Worm (Caenorhabditis elegans) whole organism, L4 larva: ENCODE results near the gene ser-7.

Experiments
- F49E8.2 ChIP-seq: sonication (generic microtip); optimal IDR thresholded peaks from 2 replicates; lab custom pipeline; 2016; ENCODE audit warnings: missing compliant biosample characterization, mild to moderate bottlenecking, missing genetic modification characterization, borderline replicate concordance
- aha-1 ChIP-seq: fragments of 150-350 bp; peaks from one replicate; lab custom pipeline; 2014; ENCODE audit warnings: missing biosample characterization, missing genetic modification characterization
- ceh-44 ChIP-seq: fragments of 200-800 bp; sonication (Bioruptor generic); IDR thresholded peaks from 2 replicates; pipeline ENCODE4 v1.3.6; 2022; ENCODE audit warnings: missing genetic modification reagents, missing genetic modification characterization, missing compliant biosample characterization
- dmd-6 ChIP-seq: fragments of 200-800 bp; sonication (Bioruptor generic); IDR thresholded peaks from 2 replicates; pipeline ENCODE4 v1.3.6; 2022; ENCODE audit warnings: missing genetic modification reagents, missing genetic modification characterization, missing compliant biosample characterization
- dpl-1 ChIP-seq: fragments of 150-350 bp; optimal IDR thresholded peaks from 2 replicates; lab custom pipeline; 2014; ENCODE audit warnings: missing biosample characterization, missing genetic modification reagents, missing genetic modification characterization
- dve-1 ChIP-seq: sonication (generic microtip); optimal IDR thresholded peaks from 2 replicates; lab custom pipeline; 2017; ENCODE audit warnings: antibody characterized with exemption, mild to moderate bottlenecking, missing genetic modification characterization, missing compliant biosample characterization; ENCODE audit not compliant: insufficient read depth
- fos-1 ChIP-seq: fragments of 150-350 bp; optimal IDR thresholded peaks from 2 replicates; lab custom pipeline; 2014; ENCODE audit warnings: missing biosample characterization, missing genetic modification characterization
- gei-8 ChIP-seq: fragments of 200-800 bp; sonication (Bioruptor generic); optimal IDR thresholded peaks from 2 replicates; lab custom pipeline; 2018; ENCODE audit warnings: mild to moderate bottlenecking, missing genetic modification characterization, missing compliant biosample characterization
- lsy-2 ChIP-seq, 2 experiments: fragments of 150-350 bp in 1 of 2; sonication (generic microtip) in 1 of 2; optimal IDR thresholded peaks; 2 replicates each; lab custom pipeline; 2014 to 2017; ENCODE audit warnings: missing biosample characterization in 2 of 2, missing genetic modification characterization in 2 of 2
- mes-2 ChIP-seq: sonication (generic microtip); optimal IDR thresholded peaks from 2 replicates; lab custom pipeline; 2016; ENCODE audit warnings: missing genotype, mild to moderate bottlenecking, missing genetic modification characterization, missing compliant biosample characterization; ENCODE audit not compliant: poor library complexity, severe bottlenecking
- nhr-237 ChIP-seq: sonication (generic microtip); optimal IDR thresholded peaks from 2 replicates; lab custom pipeline; 2017; ENCODE audit warnings: missing biosample characterization, missing genetic modification characterization
- nhr-28 ChIP-seq: fragments of 150-350 bp; optimal IDR thresholded peaks from 2 replicates; lab custom pipeline; 2014; ENCODE audit warnings: missing biosample characterization, missing genetic modification characterization
- nhr-76 ChIP-seq: fragments of 150-350 bp; optimal IDR thresholded peaks from 2 replicates; lab custom pipeline; 2014; ENCODE audit warnings: missing biosample characterization, missing genetic modification characterization
- unc-62 ChIP-seq, 3 experiments: fragments of 150-350 bp in 1 of 3; sonication (generic microtip); optimal IDR thresholded peaks in 2 of 3; peaks in 1 of 3; 1 replicate in 1 of 3; 2 replicates in 2 of 3; lab custom pipeline; 2014 to 2017; ENCODE audit warnings: missing biosample characterization in 3 of 3, missing genetic modification characterization in 3 of 3, missing genetic modification reagents in 3 of 3, missing genotype in 1 of 3

- TF ChIP-seq lsy-2 (tag; optimal IDR thresholded peaks at IDR 0.05; lab: Kevin White, UChicago) = peak; percentile 51 to 94
- no peak for TF ChIP-seq ceh-44 (GFP tag; lab: Robert Waterston, UW)
- TF ChIP-seq nhr-76 (tag; lab: Kevin White, UChicago) = no peak
- TF ChIP-seq dve-1 (tag; lab: Kevin White, UChicago) = peak; percentile 90
- peak; percentile 99 for TF ChIP-seq aha-1 (tag; lab: Kevin White, UChicago)
- TF ChIP-seq mes-2 = peak; percentile 89
- TF ChIP-seq fos-1 = no peak
- no peak for TF ChIP-seq F49E8.2 (tag; lab: Kevin White, UChicago)
- TF ChIP-seq nhr-237 (tag; lab: Kevin White, UChicago) = no peak
- peak in 1 of 2 experiments; percentile 62 for TF ChIP-seq unc-62 (GFP tag; optimal IDR thresholded peaks at IDR 0.05 in 1 of 2; lab: Kevin White, UChicago)
- TF ChIP-seq unc-62 (tag; optimal IDR thresholded peaks at IDR 0.05; lab: Kevin White, UChicago) = no peak
- peak; percentile 68 for TF ChIP-seq dpl-1 (GFP tag; lab: Kevin White, UChicago)
- peak; percentile 68; the same call in 1 of the 2 replicates for TF ChIP-seq dmd-6 (GFP tag; lab: Robert Waterston, UW)
- peak; percentile 82 for TF ChIP-seq nhr-28 (tag; lab: Kevin White, UChicago)
- TF ChIP-seq gei-8 = no peak
Observed at ce11 chrX:2687174-2687573, 13.8 kb downstream of the ser-7 start, which contains the start of gene immt-1.
